Fruit fly (Drosophila melanogaster) whole organism, embryonic: ENCODE results near the gene CG43121.

Experiments used
- Blimp-1 ChIP-seq: fragments of 200-800 bp; sonication (Bioruptor generic); optimal IDR thresholded peaks from 3 replicates; lab custom pipeline; 2018; ENCODE audit warnings: missing biosample characterization, missing genetic modification characterization, mild to moderate bottlenecking, moderate library complexity, missing genetic modification reagents
- CG10979 ChIP-seq: fragments of 200-800 bp; sonication (Bioruptor generic); optimal IDR thresholded peaks from 2 replicates; lab custom pipeline; 2018; ENCODE audit warnings: missing biosample characterization, mild to moderate bottlenecking, missing genetic modification characterization, moderate library complexity
- CG12219 ChIP-seq: fragments of 200-800 bp; sonication (Bioruptor generic); optimal IDR thresholded peaks from 3 replicates; lab custom pipeline; 2018; ENCODE audit warnings: missing biosample characterization, mild to moderate bottlenecking, missing genetic modification characterization
- CG12236 ChIP-seq: fragments of 200-800 bp; sonication (Bioruptor generic); optimal IDR thresholded peaks from 2 replicates; lab custom pipeline; 2016; ENCODE audit warnings: missing biosample characterization, missing genetic modification characterization
- CG12391 ChIP-seq: fragments of 200-800 bp; sonication (Bioruptor generic); optimal IDR thresholded peaks from 3 replicates; lab custom pipeline; 2018; ENCODE audit warnings: missing biosample characterization, mild to moderate bottlenecking, missing genetic modification characterization, moderate library complexity
- CG14710 ChIP-seq: fragments of 200-800 bp; sonication (Bioruptor generic); optimal IDR thresholded peaks from 3 replicates; lab custom pipeline; 2019; ENCODE audit warnings: missing biosample characterization, mild to moderate bottlenecking, missing genetic modification characterization, moderate library complexity
- CG14965 ChIP-seq: fragments of 200-800 bp; sonication (Bioruptor generic); optimal IDR thresholded peaks from 2 replicates; lab custom pipeline; 2016; ENCODE audit warnings: missing biosample characterization, missing genetic modification characterization, borderline replicate concordance
- CG15269 ChIP-seq: fragments of 200-800 bp; sonication (Bioruptor generic); optimal IDR thresholded peaks from 2 replicates; lab custom pipeline; 2018; ENCODE audit warnings: missing biosample characterization, mild to moderate bottlenecking, missing genetic modification characterization, moderate library complexity
- CG1529 ChIP-seq: fragments of 200-800 bp; sonication (Bioruptor generic); optimal IDR thresholded peaks from 3 replicates; lab custom pipeline; 2018; ENCODE audit warnings: missing biosample characterization, missing genetic modification characterization
- CG17361 ChIP-seq: fragments of 200-800 bp; sonication (Bioruptor generic); IDR thresholded peaks from 3 replicates; pipeline ENCODE4 v1.3.6; 2022; ENCODE audit warnings: missing biosample characterization, missing genetic modification characterization
- CG18599 ChIP-seq: fragments of 200-800 bp; sonication (Bioruptor generic); optimal IDR thresholded peaks from 3 replicates; lab custom pipeline; 2017; ENCODE audit warnings: missing biosample characterization, missing genetic modification characterization, mild to moderate bottlenecking, moderate library complexity, missing genetic modification reagents
- CG3838 ChIP-seq: fragments of 200-800 bp; sonication (Bioruptor generic); optimal IDR thresholded peaks from 3 replicates; lab custom pipeline; 2016; ENCODE audit warnings: missing biosample characterization, missing genetic modification characterization
- CG42726 ChIP-seq: fragments of 200-800 bp; sonication (Bioruptor generic); IDR thresholded peaks from 2 replicates; pipeline ENCODE4 v1.3.6; 2022; ENCODE audit warnings: missing biosample characterization, missing genetic modification characterization; ENCODE audit not compliant: partially characterized antibody
- CG5180 ChIP-seq: fragments of 200-800 bp; sonication (Bioruptor generic); optimal IDR thresholded peaks from 3 replicates; lab custom pipeline; 2017; ENCODE audit warnings: missing biosample characterization, missing genetic modification characterization, mild to moderate bottlenecking, moderate library complexity, missing genetic modification reagents
- CG7372 ChIP-seq: fragments of 200-800 bp; sonication (Bioruptor generic); IDR thresholded peaks from 2 replicates; pipeline ENCODE4 v1.3.6; 2022; ENCODE audit warnings: missing biosample characterization, missing genetic modification characterization
- CG9215 ChIP-seq: fragments of 200-800 bp; sonication (Bioruptor generic); IDR thresholded peaks from 2 replicates; pipeline ENCODE4 v1.3.6; 2022; ENCODE audit warnings: missing biosample characterization, missing genetic modification characterization
- CG9609 ChIP-seq: fragments of 200-800 bp; sonication (Bioruptor generic); optimal IDR thresholded peaks from 3 replicates; lab custom pipeline; 2016; ENCODE audit warnings: missing biosample characterization, missing genetic modification characterization
- CG9817 ChIP-seq: fragments of 200-800 bp; sonication (Bioruptor generic); optimal IDR thresholded peaks from 2 replicates; lab custom pipeline; 2018; ENCODE audit warnings: missing biosample characterization, mild to moderate bottlenecking, missing genetic modification characterization, moderate library complexity
- CTCF ChIP-seq: fragments of 200-800 bp; sonication (Bioruptor generic); optimal IDR thresholded peaks from 2 replicates; lab custom pipeline; 2017; ENCODE audit warnings: missing biosample characterization, mild to moderate bottlenecking, missing genetic modification characterization, moderate library complexity
- Chrac-16 ChIP-seq: fragments of 200-800 bp; sonication (Bioruptor generic); optimal IDR thresholded peaks from 3 replicates; lab custom pipeline; 2016; ENCODE audit warnings: missing biosample characterization, missing genetic modification characterization
- Dbx ChIP-seq: fragments of 200-800 bp; sonication (Bioruptor generic); IDR thresholded peaks from 3 replicates; pipeline ENCODE4 v1.3.6; 2022; ENCODE audit warnings: missing biosample characterization, missing genetic modification characterization
- Fer2 ChIP-seq: fragments of 200-800 bp; sonication (Bioruptor generic); optimal IDR thresholded peaks from 2 replicates; lab custom pipeline; 2018; ENCODE audit warnings: missing biosample characterization, mild to moderate bottlenecking, missing genetic modification characterization, moderate library complexity
- Hmr ChIP-seq: fragments of 200-800 bp; sonication (Bioruptor generic); optimal IDR thresholded peaks from 3 replicates; lab custom pipeline; 2017; ENCODE audit warnings: mild to moderate bottlenecking, missing biosample characterization, missing genetic modification reagents, missing genetic modification characterization
- Max ChIP-seq: fragments of 200-800 bp; sonication (Bioruptor generic); optimal IDR thresholded peaks from 2 replicates; lab custom pipeline; 2016; ENCODE audit warnings: missing biosample characterization, mild to moderate bottlenecking, missing genetic modification characterization
- Myb ChIP-seq: fragments of 200-800 bp; sonication (Bioruptor generic); optimal IDR thresholded peaks from 2 replicates; lab custom pipeline; 2016; ENCODE audit warnings: missing biosample characterization, missing genetic modification characterization
- Nf-YB ChIP-seq: fragments of 200-800 bp; sonication (Bioruptor generic); optimal IDR thresholded peaks from 3 replicates; lab custom pipeline; 2019; ENCODE audit warnings: missing biosample characterization, mild to moderate bottlenecking, missing genetic modification characterization, moderate library complexity
- Oli ChIP-seq: fragments of 200-800 bp; sonication (Bioruptor generic); optimal IDR thresholded peaks from 2 replicates; lab custom pipeline; 2018; ENCODE audit warnings: missing biosample characterization, mild to moderate bottlenecking, missing genetic modification characterization, moderate library complexity
- YL-1 ChIP-seq: fragments of 200-800 bp; sonication (Bioruptor generic); optimal IDR thresholded peaks from 3 replicates; lab custom pipeline; 2017; ENCODE audit warnings: missing biosample characterization, mild to moderate bottlenecking, missing genetic modification characterization
- al ChIP-seq: fragments of 200-800 bp; sonication (Bioruptor generic); IDR thresholded peaks from 2 replicates; pipeline ENCODE4 v1.3.6; 2022; ENCODE audit warnings: missing biosample characterization, missing genetic modification characterization
- amos ChIP-seq: fragments of 200-800 bp; sonication (Bioruptor generic); IDR thresholded peaks from 2 replicates; pipeline ENCODE4 v1.3.6; 2022; ENCODE audit warnings: missing biosample characterization, missing genetic modification characterization; ENCODE audit not compliant: partially characterized antibody
- ap ChIP-seq: fragments of 200-800 bp; sonication (Bioruptor generic); IDR thresholded peaks from 2 replicates; pipeline ENCODE4 v1.3.6; 2022; ENCODE audit warnings: missing biosample characterization, missing genetic modification characterization
- caup ChIP-seq: fragments of 200-800 bp; sonication (Bioruptor generic); optimal IDR thresholded peaks from 3 replicates; lab custom pipeline; 2017; ENCODE audit warnings: missing biosample characterization, mild to moderate bottlenecking, missing genetic modification characterization, moderate library complexity; ENCODE audit not compliant: severe bottlenecking
- chif ChIP-seq, 2 experiments: fragments of 200-800 bp; sonication (Bioruptor generic); optimal IDR thresholded peaks; 3 replicates each; lab custom pipeline; 2016; ENCODE audit warnings: missing biosample characterization in 2 of 2, missing genetic modification characterization in 2 of 2
- dan ChIP-seq: fragments of 200-800 bp; sonication (Bioruptor generic); IDR thresholded peaks from 2 replicates; pipeline ENCODE4 v1.3.6; 2022; ENCODE audit warnings: missing biosample characterization, missing genetic modification characterization
- dati ChIP-seq: fragments of 200-800 bp; sonication (Bioruptor generic); IDR thresholded peaks from 2 replicates; pipeline ENCODE4 v1.3.6; 2022; ENCODE audit warnings: missing biosample characterization, missing genetic modification characterization
- eve ChIP-seq, 2 experiments: fragments of >200 bp; optimal IDR thresholded peaks; 2 replicates each; lab custom pipeline; 2017; ENCODE audit warnings: missing biosample characterization in 2 of 2, missing genetic modification characterization in 2 of 2
- fd102C ChIP-seq: fragments of 200-800 bp; sonication (Bioruptor generic); optimal IDR thresholded peaks from 2 replicates; lab custom pipeline; 2018; ENCODE audit warnings: missing biosample characterization, mild to moderate bottlenecking, missing genetic modification characterization, moderate library complexity
- fru ChIP-seq: fragments of >200 bp; optimal IDR thresholded peaks from 2 replicates; lab custom pipeline; 2017
- gsb ChIP-seq: fragments of 200-800 bp; sonication (Bioruptor generic); IDR thresholded peaks from 2 replicates; pipeline ENCODE4 v1.3.6; 2022; ENCODE audit warnings: missing biosample characterization, missing genetic modification characterization
- nom ChIP-seq: fragments of 200-800 bp; sonication (Bioruptor generic); optimal IDR thresholded peaks from 2 replicates; lab custom pipeline; 2017; ENCODE audit warnings: missing biosample characterization, missing genetic modification characterization, mild to moderate bottlenecking, moderate library complexity, missing genetic modification reagents
- odd ChIP-seq: fragments of 200-800 bp; sonication (Bioruptor generic); optimal IDR thresholded peaks from 2 replicates; lab custom pipeline; 2017; ENCODE audit warnings: missing biosample characterization, mild to moderate bottlenecking, missing genetic modification characterization
- phol ChIP-seq: fragments of 200-800 bp; sonication (Bioruptor generic); optimal IDR thresholded peaks from 3 replicates; lab custom pipeline; 2018; ENCODE audit warnings: missing biosample characterization, mild to moderate bottlenecking, missing genetic modification characterization, moderate library complexity
- prd ChIP-seq, 3 experiments: fragments of >200 bp in 2 of 3; fragments of 200-800 bp in 1 of 3; sonication (Bioruptor generic) in 1 of 3; optimal IDR thresholded peaks in 2 of 3; IDR thresholded peaks in 1 of 3; 2 replicates in 2 of 3; 3 replicates in 1 of 3; pipeline versions ENCODE4 v1.3.6 to Lab custom; 2017 to 2022; ENCODE audit warnings: missing biosample characterization in 1 of 3, missing genetic modification characterization in 1 of 3
- pzg ChIP-seq: fragments of 200-800 bp; sonication (Bioruptor generic); optimal IDR thresholded peaks from 3 replicates; lab custom pipeline; 2018; ENCODE audit warnings: missing biosample characterization, mild to moderate bottlenecking, missing genetic modification characterization, moderate library complexity
- ssp ChIP-seq: fragments of 200-800 bp; sonication (Bioruptor generic); IDR thresholded peaks from 2 replicates; pipeline ENCODE4 v1.3.6; 2022; ENCODE audit warnings: missing biosample characterization, missing genetic modification characterization
- twi ChIP-seq: fragments of 200-800 bp; optimal IDR thresholded peaks from 2 replicates; lab custom pipeline; 2019; ENCODE audit warnings: missing biosample characterization, mild to moderate bottlenecking, missing genetic modification characterization, moderate library complexity
- unpg ChIP-seq: fragments of 200-800 bp; sonication (Bioruptor generic); optimal IDR thresholded peaks from 3 replicates; lab custom pipeline; 2018; ENCODE audit warnings: missing biosample characterization, mild to moderate bottlenecking, missing genetic modification characterization, moderate library complexity
- vvl ChIP-seq: fragments of 200-800 bp; sonication (Bioruptor generic); IDR thresholded peaks from 2 replicates; pipeline ENCODE4 v1.3.6; 2022; ENCODE audit warnings: missing biosample characterization, missing genetic modification characterization
- yki ChIP-seq: fragments of >200 bp; optimal IDR thresholded peaks from 3 replicates; lab custom pipeline; 2018

The CG43121 gene

dm6 chr3L:14634019-14634772 is 38.0 kb downstream of the CG43121 start (continued):
- TF ChIP-seq Max (GFP tag; lab: Kevin White, UChicago) (no peak), nom (GFP tag; lab: Kevin White, UChicago) (peak; percentile 94), caup (GFP tag; lab: Kevin White, UChicago) (no peak), fd102C (GFP tag; lab: Kevin White, UChicago) (no peak), Myb (no peak), CG17361 (GFP tag; lab: Robert Waterston, UW) (no peak), Dbx (no peak), CG5180 (GFP tag; lab: Kevin White, UChicago) (no peak), amos (GFP tag; lab: Robert Waterston, UW) (no peak), CG14965 (GFP tag; lab: Kevin White, UChicago) (peak; percentile 5), CTCF (GFP tag; lab: Kevin White, UChicago) (no peak), CG15269 (tag; lab: Kevin White, UChicago) (peak; percentile 8), gsb (GFP tag; lab: Robert Waterston, UW) (no peak), pzg (GFP tag; lab: Kevin White, UChicago) (no peak), CG9609 (no peak), CG12236 (no peak), ssp (GFP tag; lab: Robert Waterston, UW) (peak; percentile 44; the same call in 1 of the 2 replicates), CG14710 (tag; lab: Kevin White, UChicago) (peak; percentile 19), CG7372 (no peak), CG9817 (tag; lab: Kevin White, UChicago) (peak; percentile 12), Fer2 (tag; lab: Kevin White, UChicago) (no peak), fru (no peak), phol (tag; lab: Kevin White, UChicago) (peak; percentile 41), CG3838 (GFP tag; lab: Kevin White, UChicago) (no peak), odd (peak; percentile 4), chif (GFP tag; optimal IDR thresholded peaks at IDR 0.05; lab: Kevin White, UChicago) (peak in 1 of 2 experiments; percentile 55), yki (peak; percentile 24), CG18599 (GFP tag; lab: Kevin White, UChicago) (peak; percentile 14), Oli (peak; percentile 28), Nf-YB (no peak), ap (GFP tag; lab: Robert Waterston, UW) (0 out of 2 replicates have a peak, but pooled peaks have one; percentile 17), CG9215 (GFP tag; lab: Robert Waterston, UW) (no peak), Blimp-1 (peak; percentile 33), dati (no peak), CG12219 (GFP tag; lab: Kevin White, UChicago) (no peak), Hmr (GFP tag; lab: Kevin White, UChicago) (no peak), dan (no peak), CG42726 (GFP tag; lab: Robert Waterston, UW) (no peak), YL-1 (GFP tag; lab: Kevin White, UChicago) (no peak), vvl (GFP tag; lab: Robert Waterston, UW) (peak; percentile 50), CG12391 (tag; lab: Kevin White, UChicago) (peak; percentile 25), CG10979 (tag; lab: Kevin White, UChicago) (peak; percentile 44), eve (GFP tag; optimal IDR thresholded peaks at IDR 0.05; lab: Kevin White, UChicago) (no peak), prd (optimal IDR thresholded peaks at IDR 0.05; lab: Kevin White, UChicago) (no peak), prd (GFP tag; IDR thresholded peaks at IDR 0.05; lab: Robert Waterston, UW) (peak; percentile 70; the same call in 2 of the 3 replicates), twi (tag; lab: Kevin White, UChicago) (no peak), unpg (GFP tag; lab: Kevin White, UChicago) (peak; percentile 34), al (GFP tag; lab: Robert Waterston, UW) (no peak), Chrac-16 (GFP tag; lab: Kevin White, UChicago) (peak; percentile 9), CG1529 (GFP tag; lab: Kevin White, UChicago) (no peak)
